Fruit fly (Drosophila melanogaster) whole organism, embryonic: ENCODE measurements around the gene CG14252.

Source experiments
- Adf1 ChIP-seq: fragments of 200-800 bp; sonication (Bioruptor generic); IDR thresholded peaks from 2 replicates; pipeline ENCODE4 v1.3.6; 2022; ENCODE audit warnings: missing biosample characterization, missing genetic modification characterization
- CG10147 ChIP-seq: fragments of 200-800 bp; sonication (Bioruptor generic); optimal IDR thresholded peaks from 2 replicates; lab custom pipeline; 2019; ENCODE audit warnings: missing biosample characterization, mild to moderate bottlenecking, missing genetic modification characterization, moderate library complexity
- CG10543 ChIP-seq: fragments of 200-800 bp; sonication (Bioruptor generic); optimal IDR thresholded peaks from 3 replicates; lab custom pipeline; 2017; ENCODE audit warnings: missing biosample characterization, mild to moderate bottlenecking, missing genetic modification characterization, moderate library complexity
- CG10565 ChIP-seq: fragments of 200-800 bp; sonication (Bioruptor generic); optimal IDR thresholded peaks from 3 replicates; lab custom pipeline; 2016; ENCODE audit warnings: missing biosample characterization, mild to moderate bottlenecking, missing genetic modification characterization
- CG10979 ChIP-seq: fragments of 200-800 bp; sonication (Bioruptor generic); optimal IDR thresholded peaks from 2 replicates; lab custom pipeline; 2018; ENCODE audit warnings: missing biosample characterization, mild to moderate bottlenecking, missing genetic modification characterization, moderate library complexity
- CG11456 ChIP-seq: fragments of 200-800 bp; sonication (Bioruptor generic); IDR thresholded peaks from 3 replicates; pipeline ENCODE4 v1.3.6; 2022; ENCODE audit warnings: missing biosample characterization, missing genetic modification characterization
- CG11696 ChIP-seq: fragments of 200-800 bp; sonication (Bioruptor generic); IDR thresholded peaks from 2 replicates; pipeline ENCODE4 v1.3.6; 2022; ENCODE audit warnings: missing biosample characterization, missing genetic modification characterization
- CG12155 ChIP-seq: fragments of 200-800 bp; sonication (Bioruptor generic); optimal IDR thresholded peaks from 3 replicates; lab custom pipeline; 2016; ENCODE audit warnings: missing biosample characterization, missing genetic modification characterization
- CG13123 ChIP-seq: fragments of 200-800 bp; sonication (Bioruptor generic); optimal IDR thresholded peaks from 2 replicates; lab custom pipeline; 2016; ENCODE audit warnings: missing biosample characterization, missing genetic modification characterization
- CG13775 ChIP-seq: fragments of 200-800 bp; sonication (Bioruptor generic); optimal IDR thresholded peaks from 3 replicates; lab custom pipeline; 2017; ENCODE audit warnings: missing biosample characterization, mild to moderate bottlenecking, missing genetic modification characterization
- CG14014 ChIP-seq: fragments of 200-800 bp; sonication (Bioruptor generic); IDR thresholded peaks from 2 replicates; pipeline ENCODE4 v1.3.6; 2022; ENCODE audit warnings: missing biosample characterization, missing genetic modification characterization
- CG15073 ChIP-seq: fragments of 200-800 bp; sonication (Bioruptor generic); optimal IDR thresholded peaks from 2 replicates; lab custom pipeline; 2016; ENCODE audit warnings: missing biosample characterization, missing genetic modification characterization
- CG15601 ChIP-seq: fragments of 200-800 bp; sonication (Bioruptor generic); optimal IDR thresholded peaks from 3 replicates; lab custom pipeline; 2019; ENCODE audit warnings: missing biosample characterization, mild to moderate bottlenecking, missing genetic modification characterization, moderate library complexity
- CG1603 ChIP-seq: fragments of 200-800 bp; sonication (Bioruptor generic); optimal IDR thresholded peaks from 2 replicates; lab custom pipeline; 2019; ENCODE audit warnings: missing biosample characterization, mild to moderate bottlenecking, missing genetic modification characterization, moderate library complexity
- CG17829 ChIP-seq: fragments of 200-800 bp; optimal IDR thresholded peaks from 2 replicates; lab custom pipeline; 2019; ENCODE audit warnings: missing biosample characterization, mild to moderate bottlenecking, missing genetic modification characterization, moderate library complexity
- CG1792 ChIP-seq: fragments of 200-800 bp; sonication (Bioruptor generic); optimal IDR thresholded peaks from 2 replicates; lab custom pipeline; 2016; ENCODE audit warnings: missing biosample characterization, missing genetic modification characterization
- CG18599 ChIP-seq: fragments of 200-800 bp; sonication (Bioruptor generic); optimal IDR thresholded peaks from 3 replicates; lab custom pipeline; 2017; ENCODE audit warnings: missing biosample characterization, missing genetic modification characterization, mild to moderate bottlenecking, moderate library complexity, missing genetic modification reagents
- CG2712 ChIP-seq: fragments of 200-800 bp; optimal IDR thresholded peaks from 3 replicates; lab custom pipeline; 2019; ENCODE audit warnings: missing biosample characterization, mild to moderate bottlenecking, missing genetic modification characterization, moderate library complexity
- CG3407 ChIP-seq: fragments of 200-800 bp; sonication (Bioruptor generic); optimal IDR thresholded peaks from 2 replicates; lab custom pipeline; 2018; ENCODE audit warnings: missing biosample characterization, mild to moderate bottlenecking, missing genetic modification characterization
- CG34376 ChIP-seq: fragments of 200-800 bp; sonication (Bioruptor generic); optimal IDR thresholded peaks from 2 replicates; lab custom pipeline; 2018; ENCODE audit warnings: missing biosample characterization, mild to moderate bottlenecking, missing genetic modification characterization
- CG43689 ChIP-seq: fragments of 200-800 bp; sonication (Bioruptor generic); IDR thresholded peaks from 2 replicates; pipeline ENCODE4 v1.3.6; 2022; ENCODE audit warnings: missing biosample characterization, missing genetic modification characterization
- CG6683 ChIP-seq: fragments of 200-800 bp; sonication (Bioruptor generic); optimal IDR thresholded peaks from 2 replicates; lab custom pipeline; 2017; ENCODE audit warnings: missing biosample characterization, mild to moderate bottlenecking, missing genetic modification characterization, missing genetic modification reagents
- CG9437 ChIP-seq: fragments of 200-800 bp; sonication (Bioruptor generic); optimal IDR thresholded peaks from 2 replicates; lab custom pipeline; 2018; ENCODE audit warnings: missing biosample characterization, mild to moderate bottlenecking, missing genetic modification characterization
- CG9876 ChIP-seq: fragments of 200-800 bp; sonication (Bioruptor generic); optimal IDR thresholded peaks from 2 replicates; lab custom pipeline; 2016; ENCODE audit warnings: missing biosample characterization, missing genetic modification characterization
- Dp ChIP-seq: fragments of 200-800 bp; sonication (Bioruptor generic); optimal IDR thresholded peaks from 2 replicates; lab custom pipeline; 2018; ENCODE audit warnings: missing biosample characterization, mild to moderate bottlenecking, missing genetic modification characterization, moderate library complexity
- Gug ChIP-seq: fragments of 200-800 bp; sonication (Bioruptor generic); IDR thresholded peaks from 4 replicates; pipeline ENCODE4 v1.3.6; 2022; ENCODE audit warnings: missing biosample characterization, missing genetic modification characterization
- Hr39 ChIP-seq: fragments of >200 bp; optimal IDR thresholded peaks from 2 replicates; lab custom pipeline; 2017
- Ravus ChIP-seq: fragments of 200-800 bp; sonication (Bioruptor generic); IDR thresholded peaks from 2 replicates; pipeline ENCODE4 v1.3.6; 2022; ENCODE audit warnings: missing biosample characterization, missing genetic modification characterization
- Sox100B ChIP-seq: fragments of 200-800 bp; sonication (Bioruptor generic); optimal IDR thresholded peaks from 3 replicates; lab custom pipeline; 2018; ENCODE audit warnings: missing biosample characterization, mild to moderate bottlenecking, missing genetic modification characterization
- Sry-δ ChIP-seq: fragments of 200-800 bp; sonication (Bioruptor generic); optimal IDR thresholded peaks from 2 replicates; lab custom pipeline; 2016; ENCODE audit warnings: missing biosample characterization, missing genetic modification characterization
- Vsx1 ChIP-seq: fragments of 200-800 bp; sonication (Bioruptor generic); optimal IDR thresholded peaks from 2 replicates; lab custom pipeline; 2017; ENCODE audit warnings: missing biosample characterization, mild to moderate bottlenecking, missing genetic modification characterization, missing genetic modification reagents
- az2 ChIP-seq: fragments of 200-800 bp; sonication (Bioruptor generic); optimal IDR thresholded peaks from 3 replicates; lab custom pipeline; 2016; ENCODE audit warnings: missing biosample characterization, missing genetic modification characterization
- btn ChIP-seq: fragments of 200-800 bp; sonication (Bioruptor generic); optimal IDR thresholded peaks from 2 replicates; lab custom pipeline; 2016; ENCODE audit warnings: missing biosample characterization, missing genetic modification characterization
- cas ChIP-seq: fragments of 200-800 bp; sonication (Bioruptor generic); IDR thresholded peaks from 2 replicates; pipeline ENCODE4 v1.3.6; 2022; ENCODE audit warnings: missing biosample characterization, missing genetic modification characterization
- ci ChIP-seq: fragments of 200-800 bp; sonication (Bioruptor generic); IDR thresholded peaks from 3 replicates; pipeline ENCODE4 v1.3.6; 2022; ENCODE audit warnings: missing biosample characterization, missing genetic modification characterization
- danr ChIP-seq: fragments of 200-800 bp; sonication (Bioruptor generic); IDR thresholded peaks from 2 replicates; pipeline ENCODE4 v1.3.6; 2022; ENCODE audit warnings: missing biosample characterization, missing genetic modification characterization
- dmrt99B ChIP-seq: fragments of 200-800 bp; sonication (Bioruptor generic); optimal IDR thresholded peaks from 2 replicates; lab custom pipeline; 2018; ENCODE audit warnings: missing biosample characterization, mild to moderate bottlenecking, missing genetic modification characterization, moderate library complexity
- emc ChIP-seq: fragments of 200-800 bp; sonication (Bioruptor generic); optimal IDR thresholded peaks from 2 replicates; lab custom pipeline; 2016; ENCODE audit warnings: missing biosample characterization, missing genetic modification characterization
- eve ChIP-seq, 2 experiments: fragments of >200 bp; optimal IDR thresholded peaks; 2 replicates each; lab custom pipeline; 2017; ENCODE audit warnings: missing biosample characterization in 2 of 2, missing genetic modification characterization in 2 of 2
- gcm ChIP-seq: fragments of 200-800 bp; sonication (Bioruptor generic); optimal IDR thresholded peaks from 2 replicates; lab custom pipeline; 2019; ENCODE audit warnings: missing biosample characterization, mild to moderate bottlenecking, missing genetic modification characterization, moderate library complexity
- gcm2 ChIP-seq: fragments of 200-800 bp; sonication (Bioruptor generic); optimal IDR thresholded peaks from 2 replicates; lab custom pipeline; 2016; ENCODE audit warnings: missing biosample characterization, missing genetic modification characterization
- ham ChIP-seq: fragments of 200-800 bp; sonication (Bioruptor generic); IDR thresholded peaks from 2 replicates; pipeline ENCODE4 v1.3.6; 2022; ENCODE audit warnings: missing biosample characterization, missing genetic modification characterization
- hbn ChIP-seq: fragments of 200-800 bp; sonication (Bioruptor generic); IDR thresholded peaks from 2 replicates; pipeline ENCODE4 v1.3.6; 2022; ENCODE audit warnings: missing biosample characterization, missing genetic modification characterization; ENCODE audit not compliant: partially characterized antibody
- org-1 ChIP-seq: fragments of 200-800 bp; sonication (Bioruptor generic); optimal IDR thresholded peaks from 2 replicates; lab custom pipeline; 2017; ENCODE audit warnings: missing biosample characterization, missing genetic modification characterization
- peb ChIP-seq: fragments of 200-800 bp; sonication (Bioruptor generic); IDR thresholded peaks from 2 replicates; pipeline ENCODE4 v1.3.6; 2022; ENCODE audit warnings: missing biosample characterization, missing genetic modification characterization
- phol ChIP-seq: fragments of 200-800 bp; sonication (Bioruptor generic); optimal IDR thresholded peaks from 3 replicates; lab custom pipeline; 2018; ENCODE audit warnings: missing biosample characterization, mild to moderate bottlenecking, missing genetic modification characterization, moderate library complexity
- pros ChIP-seq: fragments of 200-800 bp; sonication (Bioruptor generic); optimal IDR thresholded peaks from 3 replicates; lab custom pipeline; 2019; ENCODE audit warnings: missing biosample characterization, mild to moderate bottlenecking, missing genetic modification characterization, moderate library complexity
- repo ChIP-seq: fragments of 200-800 bp; sonication (Bioruptor generic); optimal IDR thresholded peaks from 2 replicates; lab custom pipeline; 2016; ENCODE audit warnings: missing biosample characterization, missing genetic modification characterization
- slp2 ChIP-seq: fragments of 200-800 bp; sonication (Bioruptor generic); optimal IDR thresholded peaks from 2 replicates; lab custom pipeline; 2016; ENCODE audit warnings: missing biosample characterization, missing genetic modification characterization
- sug ChIP-seq: fragments of 200-800 bp; optimal IDR thresholded peaks from 2 replicates; lab custom pipeline; 2019; ENCODE audit warnings: missing biosample characterization, mild to moderate bottlenecking, missing genetic modification characterization, moderate library complexity
- zen ChIP-seq: fragments of 200-800 bp; sonication (Bioruptor generic); optimal IDR thresholded peaks from 3 replicates; lab custom pipeline; 2018; ENCODE audit warnings: missing biosample characterization, mild to moderate bottlenecking, missing genetic modification characterization, moderate library complexity

Gene CG14252

dm6 chr3R:26952200-26952856 is 7.0 kb downstream of the CG14252 start (continued):
- peak in 1 of 2 experiments; percentile 60 for TF ChIP-seq eve (GFP tag; optimal IDR thresholded peaks at IDR 0.05; lab: Kevin White, UChicago)
- TF ChIP-seq gcm (GFP tag; lab: Kevin White, UChicago), result no peak
- no peak for TF ChIP-seq peb
- no peak for TF ChIP-seq gcm2
- TF ChIP-seq CG15073 (GFP tag; lab: Kevin White, UChicago), result no peak
- no peak for TF ChIP-seq CG43689
- no peak for TF ChIP-seq CG10147
- no peak for TF ChIP-seq az2 (GFP tag; lab: Kevin White, UChicago)
- TF ChIP-seq CG1792 (GFP tag; lab: Kevin White, UChicago), result peak; percentile 2
- TF ChIP-seq CG10565, result no peak
- peak; percentile 13 for TF ChIP-seq dmrt99B (tag; lab: Kevin White, UChicago)
- no peak for TF ChIP-seq Sox100B (GFP tag; lab: Kevin White, UChicago)
- TF ChIP-seq Adf1 (GFP tag; lab: Robert Waterston, UW), result no peak
- no peak for TF ChIP-seq org-1 (GFP tag; lab: Kevin White, UChicago)
- TF ChIP-seq ci (GFP tag; lab: Robert Waterston, UW), result no peak
- no peak for TF ChIP-seq pros
- TF ChIP-seq emc (GFP tag; lab: Kevin White, UChicago), result no peak
- no peak for TF ChIP-seq zen (tag; lab: Kevin White, UChicago)
- no peak for TF ChIP-seq CG13123
- no peak for TF ChIP-seq repo
- TF ChIP-seq Gug, result no peak
- no peak for TF ChIP-seq danr
- peak; percentile 13 for TF ChIP-seq Sry-δ (GFP tag; lab: Kevin White, UChicago)
- TF ChIP-seq CG13775 (GFP tag; lab: Kevin White, UChicago), result no peak
- no peak for TF ChIP-seq slp2 (GFP tag; lab: Kevin White, UChicago)
- TF ChIP-seq Dp (GFP tag; lab: Kevin White, UChicago), result no peak
- TF ChIP-seq CG3407 (GFP tag; lab: Kevin White, UChicago), result no peak
- no peak for TF ChIP-seq Hr39 (lab: Kevin White, UChicago)
- TF ChIP-seq CG10543 (GFP tag; lab: Kevin White, UChicago), result no peak
- no peak for TF ChIP-seq CG11696 (GFP tag; lab: Robert Waterston, UW)
- no peak for TF ChIP-seq Vsx1 (GFP tag; lab: Kevin White, UChicago)
- TF ChIP-seq CG11456 (GFP tag; lab: Robert Waterston, UW), result no peak
- TF ChIP-seq hbn (GFP tag; lab: Robert Waterston, UW), result no peak
- peak; percentile 90 for TF ChIP-seq CG34376
- peak; percentile 73 for TF ChIP-seq CG18599 (GFP tag; lab: Kevin White, UChicago)
- peak; percentile 99 for TF ChIP-seq sug
- no peak for TF ChIP-seq CG10979 (tag; lab: Kevin White, UChicago)
- no peak for TF ChIP-seq CG17829
- no peak for TF ChIP-seq CG2712
- TF ChIP-seq CG9876 (GFP tag; lab: Kevin White, UChicago), result no peak
- TF ChIP-seq phol (tag; lab: Kevin White, UChicago), result no peak
- TF ChIP-seq cas (GFP tag; lab: Robert Waterston, UW), result no peak
- TF ChIP-seq ham (GFP tag; lab: Robert Waterston, UW), result no peak
- no peak for TF ChIP-seq Ravus (GFP tag; lab: Robert Waterston, UW)
- no peak for TF ChIP-seq CG9437
- no peak for TF ChIP-seq CG15601
- TF ChIP-seq CG14014 (GFP tag; lab: Robert Waterston, UW), result 0 out of 2 replicates have a peak, but pooled peaks have one; percentile 16
- TF ChIP-seq CG1603, result no peak
- no peak for TF ChIP-seq btn
- no peak for TF ChIP-seq CG12155 (GFP tag; lab: Kevin White, UChicago)
- TF ChIP-seq CG6683 (GFP tag; lab: Kevin White, UChicago), result no peak
